Worm (Caenorhabditis elegans) whole organism, L3 larva: ENCODE measurements around the gene F29A7.3.

ENCODE experiments used
- nhr-77 ChIP-seq: fragments of 150-350 bp; optimal IDR thresholded peaks from 2 replicates; lab custom pipeline; 2014; ENCODE audit warnings: missing biosample characterization, missing genetic modification characterization
- snpc-4 ChIP-seq: fragments of 150-350 bp; optimal IDR thresholded peaks from 2 replicates; lab custom pipeline; 2014; ENCODE audit warnings: missing biosample characterization, missing genetic modification characterization

DNA sequence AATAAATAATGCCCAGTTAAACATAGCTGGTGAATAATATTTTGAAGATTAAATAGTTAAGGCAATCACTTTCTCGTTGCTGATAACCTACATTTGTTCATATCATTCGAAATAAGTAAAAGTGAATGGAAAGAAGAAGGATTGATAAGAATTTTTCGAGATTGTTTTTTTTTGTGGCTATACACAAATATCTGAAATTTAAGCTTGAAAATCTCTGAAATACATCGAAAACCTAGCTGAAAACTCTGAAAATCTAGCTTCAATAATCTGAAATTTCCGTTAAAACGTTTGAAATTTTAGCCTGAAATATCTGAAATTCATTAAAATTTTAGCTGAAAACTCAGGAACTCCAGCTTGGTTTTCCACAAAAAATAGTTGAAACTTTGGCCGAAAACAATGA lies 13.5 kb upstream of the F29A7.3 start, which contains the start of gene T05A8.6:
- TF ChIP-seq snpc-4 (no peak), nhr-77 (tag; lab: Kevin White, UChicago) (no peak)
